Worm (Caenorhabditis elegans) whole organism, late embryonic: ENCODE measurements around the gene F13D11.3.

Experiments
- F13H6.1 ChIP-seq: sonication (generic microtip); optimal IDR thresholded peaks from 2 replicates; lab custom pipeline; 2016; ENCODE audit warnings: missing genetic modification characterization, missing compliant biosample characterization
- K02D7.2 ChIP-seq: sonication (generic microtip); optimal IDR thresholded peaks from 2 replicates; lab custom pipeline; 2017; ENCODE audit warnings: mild to moderate bottlenecking, missing genetic modification characterization, missing compliant biosample characterization
- Y22D7AL.16 ChIP-seq: sonication (generic microtip); optimal IDR thresholded peaks from 2 replicates; lab custom pipeline; 2016; ENCODE audit warnings: missing genetic modification characterization, missing compliant biosample characterization
- ahr-1 ChIP-seq: sonication (generic microtip); optimal IDR thresholded peaks from 2 replicates; lab custom pipeline; 2016; ENCODE audit warnings: missing genetic modification characterization, missing compliant biosample characterization
- ama-1 ChIP-seq: fragments of 150-350 bp; optimal IDR thresholded peaks from 2 replicates; lab custom pipeline; 2014
- ceh-18 ChIP-seq: sonication (generic microtip); optimal IDR thresholded peaks from 2 replicates; lab custom pipeline; 2016; ENCODE audit warnings: missing genetic modification characterization, missing compliant biosample characterization
- ceh-19 ChIP-seq: fragments of 200-800 bp; sonication (Bioruptor generic); optimal IDR thresholded peaks from 2 replicates; lab custom pipeline; 2018; ENCODE audit warnings: mild to moderate bottlenecking, missing genetic modification characterization, missing compliant biosample characterization
- ceh-2 ChIP-seq: sonication (generic microtip); optimal IDR thresholded peaks from 2 replicates; lab custom pipeline; 2016; ENCODE audit warnings: missing genotype, missing genetic modification characterization, missing compliant biosample characterization
- ceh-22 ChIP-seq: sonication (generic microtip); optimal IDR thresholded peaks from 2 replicates; lab custom pipeline; 2017; ENCODE audit warnings: missing biosample characterization, missing genetic modification characterization
- ceh-24 ChIP-seq: sonication (generic microtip); optimal IDR thresholded peaks from 2 replicates; lab custom pipeline; 2016; ENCODE audit warnings: mild to moderate bottlenecking, missing genetic modification characterization, missing compliant biosample characterization
- ceh-30 ChIP-seq: fragments of 150-350 bp; optimal IDR thresholded peaks from 2 replicates; lab custom pipeline; 2014; ENCODE audit warnings: missing biosample characterization, missing genetic modification characterization
- ceh-31 ChIP-seq: sonication (generic microtip); optimal IDR thresholded peaks from 2 replicates; lab custom pipeline; 2016; ENCODE audit warnings: missing genetic modification characterization, missing compliant biosample characterization
- ceh-34 ChIP-seq: sonication (generic microtip); optimal IDR thresholded peaks from 2 replicates; lab custom pipeline; 2016; ENCODE audit warnings: mild to moderate bottlenecking, missing genetic modification characterization, missing compliant biosample characterization
- ceh-9 ChIP-seq: sonication (generic microtip); optimal IDR thresholded peaks from 2 replicates; lab custom pipeline; 2016; ENCODE audit warnings: mild to moderate bottlenecking, missing genetic modification characterization, inconsistent platforms, missing compliant biosample characterization
- dmd-4 ChIP-seq: sonication (generic microtip); optimal IDR thresholded peaks from 2 replicates; lab custom pipeline; 2016; ENCODE audit warnings: borderline replicate concordance, missing genetic modification characterization, missing compliant biosample characterization
- dve-1 ChIP-seq: sonication (generic microtip); optimal IDR thresholded peaks from 2 replicates; lab custom pipeline; 2017; ENCODE audit warnings: antibody characterized with exemption, mild to moderate bottlenecking, missing genetic modification characterization, missing compliant biosample characterization
- elt-2 ChIP-seq: sonication (generic microtip); optimal IDR thresholded peaks from 2 replicates; lab custom pipeline; 2016; ENCODE audit warnings: missing genetic modification reagents, missing genetic modification characterization, missing compliant biosample characterization
- ets-4 ChIP-seq: sonication (generic microtip); optimal IDR thresholded peaks from 2 replicates; lab custom pipeline; 2016; ENCODE audit warnings: missing genetic modification characterization, missing compliant biosample characterization
- eyg-1 ChIP-seq: sonication (generic microtip); optimal IDR thresholded peaks from 2 replicates; lab custom pipeline; 2016; ENCODE audit warnings: missing genotype, missing genetic modification characterization, missing compliant biosample characterization
- fkh-10 ChIP-seq: fragments of 150-350 bp; optimal IDR thresholded peaks from 2 replicates; lab custom pipeline; 2014; ENCODE audit warnings: missing biosample characterization, missing genetic modification reagents, missing genetic modification characterization
- hlh-13 ChIP-seq: fragments of 200-800 bp; sonication (Bioruptor generic); optimal IDR thresholded peaks from 2 replicates; lab custom pipeline; 2018; ENCODE audit warnings: mild to moderate bottlenecking, missing genetic modification characterization, missing compliant biosample characterization
- hlh-15 ChIP-seq: sonication (generic microtip); optimal IDR thresholded peaks from 2 replicates; lab custom pipeline; 2016; ENCODE audit warnings: missing genetic modification characterization, missing compliant biosample characterization
- hlh-30 ChIP-seq: sonication (generic microtip); optimal IDR thresholded peaks from 2 replicates; lab custom pipeline; 2017; ENCODE audit warnings: antibody characterized with exemption, missing genetic modification characterization, missing compliant biosample characterization; ENCODE audit not compliant: insufficient read depth
- hlh-6 ChIP-seq: sonication (generic microtip); optimal IDR thresholded peaks from 2 replicates; lab custom pipeline; 2016; ENCODE audit warnings: missing genotype, missing genetic modification characterization, missing compliant biosample characterization
- hlh-8 ChIP-seq: sonication (generic microtip); optimal IDR thresholded peaks from 2 replicates; lab custom pipeline; 2016; ENCODE audit warnings: missing genotype, missing genetic modification characterization, missing compliant biosample characterization
- lim-6 ChIP-seq: sonication (generic microtip); optimal IDR thresholded peaks from 2 replicates; lab custom pipeline; 2016; ENCODE audit warnings: missing genetic modification characterization, missing compliant biosample characterization
- madf-2 ChIP-seq: sonication (generic microtip); optimal IDR thresholded peaks from 2 replicates; lab custom pipeline; 2017; ENCODE audit warnings: missing genetic modification characterization, missing compliant biosample characterization
- mec-3 ChIP-seq: sonication (generic microtip); optimal IDR thresholded peaks from 2 replicates; lab custom pipeline; 2016; ENCODE audit warnings: borderline replicate concordance, missing genetic modification characterization, missing compliant biosample characterization
- nfya-1 ChIP-seq: sonication (generic microtip); optimal IDR thresholded peaks from 2 replicates; lab custom pipeline; 2017; ENCODE audit warnings: missing genetic modification characterization, mild to moderate bottlenecking, missing compliant biosample characterization, antibody characterized with exemption, moderate library complexity
- npax-4 ChIP-seq: sonication (generic microtip); optimal IDR thresholded peaks from 2 replicates; lab custom pipeline; 2016; ENCODE audit warnings: missing genetic modification characterization, missing compliant biosample characterization
- odd-2 ChIP-seq: sonication (generic microtip); optimal IDR thresholded peaks from 2 replicates; lab custom pipeline; 2017; ENCODE audit warnings: antibody characterized with exemption, mild to moderate bottlenecking, missing genetic modification characterization, missing compliant biosample characterization
- pax-1 ChIP-seq: fragments of 150-350 bp; optimal IDR thresholded peaks from 2 replicates; lab custom pipeline; 2014; ENCODE audit warnings: missing biosample characterization, missing genetic modification characterization
- pha-2 ChIP-seq: sonication (generic microtip); optimal IDR thresholded peaks from 2 replicates; lab custom pipeline; 2017; ENCODE audit warnings: mild to moderate bottlenecking, missing genetic modification characterization, missing compliant biosample characterization
- pha-4 ChIP-seq: fragments of 150-350 bp; optimal IDR thresholded peaks from 2 replicates; lab custom pipeline; 2018; ENCODE audit warnings: missing biosample characterization, missing genetic modification reagents, missing genetic modification characterization
- pqm-1 ChIP-seq: sonication (generic microtip); optimal IDR thresholded peaks from 2 replicates; lab custom pipeline; 2016; ENCODE audit warnings: missing genetic modification characterization, missing compliant biosample characterization
- ref-2 ChIP-seq: sonication (generic microtip); optimal IDR thresholded peaks from 2 replicates; lab custom pipeline; 2016; ENCODE audit warnings: missing genetic modification characterization, missing compliant biosample characterization
- rnt-1 ChIP-seq: sonication (generic microtip); optimal IDR thresholded peaks from 2 replicates; lab custom pipeline; 2016; ENCODE audit warnings: missing genetic modification characterization, missing compliant biosample characterization
- sdc-2 ChIP-seq: sonication (generic microtip); optimal IDR thresholded peaks from 2 replicates; lab custom pipeline; 2016; ENCODE audit warnings: missing genotype, missing genetic modification characterization, missing compliant biosample characterization
- sox-2 ChIP-seq: fragments of 200-800 bp; sonication (Bioruptor generic); IDR thresholded peaks from 2 replicates; pipeline ENCODE4 v1.3.6; 2022; ENCODE audit warnings: missing genetic modification reagents, missing genetic modification characterization, missing compliant biosample characterization
- sox-4 ChIP-seq: sonication (generic microtip); optimal IDR thresholded peaks from 2 replicates; lab custom pipeline; 2017; ENCODE audit warnings: mild to moderate bottlenecking, missing genetic modification characterization, inconsistent platforms, missing compliant biosample characterization
- syd-9 ChIP-seq: sonication (generic microtip); optimal IDR thresholded peaks from 2 replicates; lab custom pipeline; 2016; ENCODE audit warnings: mild to moderate bottlenecking, missing genetic modification characterization, moderate library complexity, missing compliant biosample characterization
- tbx-2 ChIP-seq: sonication (generic microtip); optimal IDR thresholded peaks from 2 replicates; lab custom pipeline; 2016; ENCODE audit warnings: missing genetic modification characterization, missing compliant biosample characterization
- tbx-7 ChIP-seq: sonication (generic microtip); optimal IDR thresholded peaks from 2 replicates; lab custom pipeline; 2016; ENCODE audit warnings: missing genotype, missing genetic modification characterization, missing compliant biosample characterization
- ttx-3 ChIP-seq: sonication (generic microtip); optimal IDR thresholded peaks from 2 replicates; lab custom pipeline; 2016; ENCODE audit warnings: missing genetic modification reagents, missing genetic modification characterization, missing compliant biosample characterization
- unc-3 ChIP-seq, 2 experiments: fragments of 200-800 bp in 1 of 2; sonication (Bioruptor generic) in 1 of 2; sonication (generic microtip) in 1 of 2; conservative IDR thresholded peaks in 1 of 2; optimal IDR thresholded peaks in 1 of 2; 2 replicates each; pipeline versions ENCODE4 v1.3.6 to Lab custom; 2016 to 2022; ENCODE audit warnings: missing compliant biosample characterization in 2 of 2, missing genetic modification characterization in 2 of 2, missing genetic modification reagents in 1 of 2
- unc-42 ChIP-seq: sonication (generic microtip); optimal IDR thresholded peaks from 2 replicates; lab custom pipeline; 2016; ENCODE audit warnings: missing genotype, missing genetic modification characterization, missing compliant biosample characterization
- unc-55 ChIP-seq: sonication (generic microtip); optimal IDR thresholded peaks from 2 replicates; lab custom pipeline; 2017; ENCODE audit warnings: missing biosample characterization, missing genetic modification reagents, missing genetic modification characterization
- unc-86 ChIP-seq: sonication (generic microtip); optimal IDR thresholded peaks from 2 replicates; lab custom pipeline; 2016; ENCODE audit warnings: missing genetic modification characterization, missing compliant biosample characterization
- zip-5 ChIP-seq: sonication (generic microtip); optimal IDR thresholded peaks from 2 replicates; lab custom pipeline; 2016; ENCODE audit warnings: missing genetic modification characterization, missing compliant biosample characterization

Gene F13D11.3

ce11 chrX:5764739-5765138, 41.0 kb downstream of the F13D11.3 start:
- TF ChIP-seq nfya-1 (tag; lab: Kevin White, UChicago) (peak; percentile 44), sdc-2 (tag; lab: Kevin White, UChicago) (peak; percentile 43), unc-42 (tag; lab: Kevin White, UChicago) (peak; percentile 23), ceh-24 (tag; lab: Kevin White, UChicago) (no peak), tbx-2 (tag; lab: Kevin White, UChicago) (peak; percentile 42), ceh-22 (tag; lab: Kevin White, UChicago) (no peak), hlh-6 (tag; lab: Kevin White, UChicago) (peak; percentile 29), ceh-18 (tag; lab: Kevin White, UChicago) (peak; percentile 23), ets-4 (tag; lab: Kevin White, UChicago) (no peak), hlh-30 (tag; lab: Kevin White, UChicago) (no peak), sox-4 (tag; lab: Kevin White, UChicago) (peak; percentile 10), elt-2 (tag; lab: Kevin White, UChicago) (no peak), ceh-31 (tag; lab: Kevin White, UChicago) (peak; percentile 42), syd-9 (no peak), F13H6.1 (tag; lab: Kevin White, UChicago) (no peak), ref-2 (tag; lab: Kevin White, UChicago) (peak; percentile 68)
- TF ChIP-seq, all 69 proteins: peak for 9

ce11 chrX:5763904-5764303, 41.8 kb downstream of the F13D11.3 start:
- TF ChIP-seq lim-6 (tag; lab: Kevin White, UChicago) (no peak), ama-1 (lab: Kevin White, UChicago) (no peak), ceh-34 (tag; lab: Kevin White, UChicago) (peak; percentile 53), mec-3 (peak; percentile 56), ahr-1 (tag; lab: Kevin White, UChicago) (no peak), ceh-31 (tag; lab: Kevin White, UChicago) (peak; percentile 28), pha-4 (tag; lab: Kevin White, UChicago) (no peak), hlh-13 (GFP tag; lab: Kevin White, UChicago) (no peak), hlh-6 (tag; lab: Kevin White, UChicago) (no peak), ceh-22 (tag; lab: Kevin White, UChicago) (no peak), ttx-3 (tag; lab: Kevin White, UChicago) (no peak), sox-2 (GFP tag; lab: Robert Waterston, UW) (no peak), fkh-10 (GFP tag; lab: Kevin White, UChicago) (no peak), nfya-1 (tag; lab: Kevin White, UChicago) (peak; percentile 66), tbx-7 (tag; lab: Kevin White, UChicago) (no peak), pqm-1 (tag; lab: Kevin White, UChicago) (no peak), rnt-1 (tag; lab: Kevin White, UChicago) (no peak), pax-1 (tag; lab: Kevin White, UChicago) (no peak), ceh-2 (tag; lab: Kevin White, UChicago) (peak; percentile 24), elt-2 (tag; lab: Kevin White, UChicago) (peak; percentile 27), madf-2 (tag; lab: Kevin White, UChicago) (no peak), ceh-30 (tag; lab: Kevin White, UChicago) (no peak), tbx-2 (tag; lab: Kevin White, UChicago) (peak; percentile 87), dve-1 (tag; lab: Kevin White, UChicago) (peak; percentile 20), hlh-8 (tag; lab: Kevin White, UChicago) (no peak), unc-86 (no peak), pha-2 (tag; lab: Kevin White, UChicago) (no peak), odd-2 (tag; lab: Kevin White, UChicago) (no peak), hlh-15 (tag; lab: Kevin White, UChicago) (no peak), unc-3 (GFP tag; conservative IDR thresholded peaks at IDR 0.05; lab: Robert Waterston, UW) (no peak), unc-3 (tag; optimal IDR thresholded peaks at IDR 0.05; lab: Kevin White, UChicago) (no peak), Y22D7AL.16 (no peak), unc-42 (tag; lab: Kevin White, UChicago) (peak; percentile 51), eyg-1 (tag; lab: Kevin White, UChicago) (no peak), dmd-4 (no peak), unc-55 (peak; percentile 76), npax-4 (tag; lab: Kevin White, UChicago) (no peak), ets-4 (tag; lab: Kevin White, UChicago) (no peak), syd-9 (peak; percentile 48), ceh-19 (GFP tag; lab: Kevin White, UChicago) (no peak), hlh-30 (tag; lab: Kevin White, UChicago) (peak; percentile 70), ceh-9 (tag; lab: Kevin White, UChicago) (no peak), K02D7.2 (tag; lab: Kevin White, UChicago) (no peak), sox-4 (tag; lab: Kevin White, UChicago) (no peak), zip-5 (tag; lab: Kevin White, UChicago) (no peak)
